Worm (Caenorhabditis elegans) whole organism, young adult: ENCODE data around the gene aak-1.

Experiments
- B0019.2 ChIP-seq: fragments of 200-800 bp; sonication (Bioruptor generic); conservative IDR thresholded peaks from 2 replicates; pipeline ENCODE4 v1.3.6; 2022; ENCODE audit warnings: missing genetic modification reagents, missing genetic modification characterization, missing compliant biosample characterization
- D2030.7 ChIP-seq: fragments of 200-800 bp; sonication (Bioruptor generic); IDR thresholded peaks from 2 replicates; pipeline ENCODE4 v1.3.6; 2022; ENCODE audit warnings: missing genetic modification reagents, missing genetic modification characterization, missing compliant biosample characterization
- F33H1.4 ChIP-seq: fragments of 200-800 bp; sonication (Bioruptor generic); IDR thresholded peaks from 2 replicates; pipeline ENCODE4 v1.3.6; 2022; ENCODE audit warnings: missing genetic modification reagents, missing genetic modification characterization, missing compliant biosample characterization
- F57A8.1 ChIP-seq: fragments of 200-800 bp; sonication (Bioruptor generic); optimal IDR thresholded peaks from 2 replicates; lab custom pipeline; 2018; ENCODE audit warnings: mild to moderate bottlenecking, missing genetic modification characterization, moderate library complexity, missing compliant biosample characterization
- F57C9.4 ChIP-seq: sonication (generic microtip); optimal IDR thresholded peaks from 2 replicates; lab custom pipeline; 2017; ENCODE audit warnings: mild to moderate bottlenecking, missing genetic modification characterization, missing compliant biosample characterization
- K11D2.4 ChIP-seq: fragments of 200-800 bp; sonication (Bioruptor generic); IDR thresholded peaks from 2 replicates; pipeline ENCODE4 v1.3.6; 2022; ENCODE audit warnings: missing genetic modification reagents, missing genetic modification characterization, missing compliant biosample characterization
- T26A5.8 ChIP-seq: sonication (generic microtip); optimal IDR thresholded peaks from 2 replicates; lab custom pipeline; 2016; ENCODE audit warnings: missing genetic modification characterization, missing compliant biosample characterization
- Y53F4B.3 ChIP-seq: fragments of 200-800 bp; sonication (Bioruptor generic); IDR thresholded peaks from 2 replicates; pipeline ENCODE4 v1.3.6; 2022; ENCODE audit warnings: missing genetic modification reagents, missing genetic modification characterization, missing compliant biosample characterization
- Y56A3A.18 ChIP-seq: fragments of 200-800 bp; sonication (Bioruptor generic); IDR thresholded peaks from 2 replicates; pipeline ENCODE4 v1.3.6; 2022; ENCODE audit warnings: missing genetic modification reagents, missing genetic modification characterization, missing compliant biosample characterization
- aptf-3 ChIP-seq: fragments of 200-800 bp; sonication (Bioruptor generic); IDR thresholded peaks from 2 replicates; pipeline ENCODE4 v1.3.6; 2022; ENCODE audit warnings: missing genetic modification characterization, missing compliant biosample characterization
- attf-3 ChIP-seq: fragments of 200-800 bp; sonication (Bioruptor generic); conservative IDR thresholded peaks from 2 replicates; pipeline ENCODE4 v1.3.6; 2022; ENCODE audit warnings: missing genetic modification reagents, missing genetic modification characterization, missing compliant biosample characterization
- attf-6 ChIP-seq: fragments of 200-800 bp; sonication (Bioruptor generic); IDR thresholded peaks from 2 replicates; pipeline ENCODE4 v1.3.6; 2022; ENCODE audit warnings: missing genetic modification reagents, missing genetic modification characterization, missing compliant biosample characterization
- bed-1 ChIP-seq: fragments of 200-800 bp; sonication (Bioruptor generic); IDR thresholded peaks from 2 replicates; pipeline ENCODE4 v1.3.6; 2022; ENCODE audit warnings: missing genetic modification reagents, missing genetic modification characterization, missing compliant biosample characterization
- bed-2 ChIP-seq: fragments of 200-800 bp; sonication (Bioruptor generic); IDR thresholded peaks from 2 replicates; pipeline ENCODE4 v1.3.6; 2022; ENCODE audit warnings: missing genetic modification reagents, missing genetic modification characterization, missing compliant biosample characterization
- ceh-40 ChIP-seq: fragments of 200-800 bp; sonication (Bioruptor generic); IDR thresholded peaks from 2 replicates; pipeline ENCODE4 v1.3.6; 2022; ENCODE audit warnings: missing genetic modification characterization, missing compliant biosample characterization
- ceh-58 ChIP-seq: fragments of 200-800 bp; sonication (Bioruptor generic); IDR thresholded peaks from 2 replicates; pipeline ENCODE4 v1.3.6; 2022; ENCODE audit warnings: missing genetic modification characterization, missing compliant biosample characterization
- ceh-79 ChIP-seq: sonication (generic microtip); optimal IDR thresholded peaks from 2 replicates; lab custom pipeline; 2017; ENCODE audit warnings: mild to moderate bottlenecking, missing genetic modification characterization, missing compliant biosample characterization
- efl-1 ChIP-seq: fragments of 150-350 bp; optimal IDR thresholded peaks from 2 replicates; lab custom pipeline; 2014; ENCODE audit warnings: missing biosample characterization, missing genetic modification reagents, missing genetic modification characterization
- egl-44 ChIP-seq: fragments of 200-800 bp; sonication (Bioruptor generic); IDR thresholded peaks from 2 replicates; pipeline ENCODE4 v1.3.6; 2022; ENCODE audit warnings: missing genetic modification reagents, missing genetic modification characterization, missing compliant biosample characterization
- ets-4 ChIP-seq: fragments of 200-800 bp; sonication (Bioruptor generic); optimal IDR thresholded peaks from 2 replicates; lab custom pipeline; 2018; ENCODE audit warnings: mild to moderate bottlenecking, missing genetic modification characterization, missing compliant biosample characterization
- fkh-3 ChIP-seq: sonication (generic microtip); optimal IDR thresholded peaks from 2 replicates; lab custom pipeline; 2016; ENCODE audit warnings: mild to moderate bottlenecking, missing genetic modification characterization, missing compliant biosample characterization
- him-1 ChIP-seq: sonication (generic microtip); optimal IDR thresholded peaks from 2 replicates; lab custom pipeline; 2016; ENCODE audit warnings: missing genotype, missing genetic modification reagents, missing genetic modification characterization, missing compliant biosample characterization
- hlh-12 ChIP-seq: sonication (generic microtip); optimal IDR thresholded peaks from 2 replicates; lab custom pipeline; 2016; ENCODE audit warnings: missing genetic modification characterization, missing compliant biosample characterization
- hmg-1.2 ChIP-seq: fragments of 200-800 bp; sonication (Bioruptor generic); IDR thresholded peaks from 2 replicates; pipeline ENCODE4 v1.3.6; 2022; ENCODE audit warnings: missing genetic modification reagents, missing genetic modification characterization, missing compliant biosample characterization
- let-526 ChIP-seq: fragments of 200-800 bp; sonication (Bioruptor generic); IDR thresholded peaks from 2 replicates; pipeline ENCODE4 v1.3.6; 2022; ENCODE audit warnings: missing genetic modification reagents, missing genetic modification characterization, missing compliant biosample characterization
- let-607 ChIP-seq, 2 experiments: fragments of 200-800 bp in 1 of 2; sonication (Bioruptor generic) in 1 of 2; sonication (generic microtip) in 1 of 2; optimal IDR thresholded peaks; 2 replicates each; lab custom pipeline; 2016 to 2018; ENCODE audit warnings: mild to moderate bottlenecking in 2 of 2, missing compliant biosample characterization in 2 of 2, missing genetic modification characterization in 2 of 2, moderate library complexity in 2 of 2, missing genotype in 1 of 2
- madf-3 ChIP-seq: fragments of 200-800 bp; sonication (Bioruptor generic); IDR thresholded peaks from 2 replicates; pipeline ENCODE4 v1.3.6; 2022; ENCODE audit warnings: missing genetic modification reagents, missing genetic modification characterization, missing compliant biosample characterization
- madf-8 ChIP-seq: fragments of 200-800 bp; sonication (Bioruptor generic); conservative IDR thresholded peaks from 2 replicates; pipeline ENCODE4 v1.3.6; 2022; ENCODE audit warnings: missing genetic modification reagents, missing genetic modification characterization, missing compliant biosample characterization
- mcd-1 ChIP-seq: fragments of 200-800 bp; sonication (Bioruptor generic); IDR thresholded peaks from 2 replicates; pipeline ENCODE4 v1.3.6; 2022; ENCODE audit warnings: missing genetic modification reagents, missing genetic modification characterization, missing compliant biosample characterization
- mxl-1 ChIP-seq: sonication (generic microtip); optimal IDR thresholded peaks from 2 replicates; lab custom pipeline; 2016; ENCODE audit warnings: missing genetic modification characterization, missing compliant biosample characterization
- nhr-179 ChIP-seq: sonication (generic microtip); optimal IDR thresholded peaks from 2 replicates; lab custom pipeline; 2016; ENCODE audit warnings: mild to moderate bottlenecking, missing genetic modification characterization, missing compliant biosample characterization
- nhr-80 ChIP-seq: sonication (generic microtip); optimal IDR thresholded peaks from 2 replicates; lab custom pipeline; 2016; ENCODE audit warnings: missing genetic modification characterization, missing compliant biosample characterization
- nhr-90 ChIP-seq: sonication (generic microtip); optimal IDR thresholded peaks from 2 replicates; lab custom pipeline; 2016; ENCODE audit warnings: missing genotype, mild to moderate bottlenecking, missing genetic modification characterization, missing compliant biosample characterization
- pbrm-1 ChIP-seq: fragments of 200-800 bp; sonication (Bioruptor generic); IDR thresholded peaks from 2 replicates; pipeline ENCODE4 v1.3.6; 2022; ENCODE audit warnings: missing genetic modification reagents, missing genetic modification characterization, missing compliant biosample characterization
- rec-8 ChIP-seq, 2 experiments: sonication (generic microtip); optimal IDR thresholded peaks; 2 replicates each; lab custom pipeline; 2016; ENCODE audit warnings: mild to moderate bottlenecking in 2 of 2, missing genetic modification characterization in 2 of 2, missing genetic modification reagents in 2 of 2, missing genotype in 2 of 2, missing biosample characterization in 1 of 2, missing compliant biosample characterization in 1 of 2, moderate library complexity in 1 of 2
- repo-1 ChIP-seq: sonication (generic microtip); optimal IDR thresholded peaks from 2 replicates; lab custom pipeline; 2017; ENCODE audit warnings: mild to moderate bottlenecking, missing genetic modification characterization, missing compliant biosample characterization
- sdz-38 ChIP-seq: sonication (generic microtip); optimal IDR thresholded peaks from 2 replicates; lab custom pipeline; 2016; ENCODE audit warnings: missing genotype, missing genetic modification characterization, missing compliant biosample characterization
- snpc-1.1 ChIP-seq: sonication (generic microtip); optimal IDR thresholded peaks from 2 replicates; lab custom pipeline; 2017; ENCODE audit warnings: missing genetic modification characterization, mild to moderate bottlenecking, missing compliant biosample characterization, antibody characterized with exemption, moderate library complexity, missing genotype, missing genetic modification reagents; ENCODE audit not compliant: insufficient read depth
- snpc-1.3 ChIP-seq: sonication (generic microtip); optimal IDR thresholded peaks from 2 replicates; lab custom pipeline; 2017; ENCODE audit warnings: missing genetic modification characterization, mild to moderate bottlenecking, missing compliant biosample characterization, antibody characterized with exemption, moderate library complexity, missing genotype, missing genetic modification reagents; ENCODE audit not compliant: insufficient read depth
- snpc-4 ChIP-seq, 5 experiments: fragments of 150-350 bp in 1 of 5; sonication (generic microtip) in 4 of 5; optimal IDR thresholded peaks; 2 replicates each; lab custom pipeline; 2014 to 2018; ENCODE audit warnings: missing genetic modification characterization in 5 of 5, missing biosample characterization in 3 of 5, antibody characterized with exemption in 2 of 5, mild to moderate bottlenecking in 2 of 5, missing compliant biosample characterization in 2 of 5, missing genotype in 2 of 5, moderate library complexity in 2 of 5, missing genetic modification reagents in 1 of 5
- somi-1 ChIP-seq: fragments of 200-800 bp; sonication (Bioruptor generic); optimal IDR thresholded peaks from 2 replicates; lab custom pipeline; 2018; ENCODE audit warnings: mild to moderate bottlenecking, missing genetic modification characterization, missing compliant biosample characterization
- sptf-2 ChIP-seq: fragments of 200-800 bp; sonication (Bioruptor generic); optimal IDR thresholded peaks from 2 replicates; lab custom pipeline; 2018; ENCODE audit warnings: mild to moderate bottlenecking, missing genetic modification characterization, missing compliant biosample characterization
- tbx-9 ChIP-seq: sonication (generic microtip); optimal IDR thresholded peaks from 2 replicates; lab custom pipeline; 2016; ENCODE audit warnings: borderline replicate concordance, missing genetic modification characterization, inconsistent platforms, missing compliant biosample characterization
- unc-130 ChIP-seq: sonication (generic microtip); optimal IDR thresholded peaks from 2 replicates; lab custom pipeline; 2016; ENCODE audit warnings: missing genetic modification reagents, missing genetic modification characterization, missing compliant biosample characterization
- unc-62 ChIP-seq: fragments of 150-350 bp; optimal IDR thresholded peaks from 2 replicates; lab custom pipeline; 2014; ENCODE audit warnings: missing biosample characterization, missing genetic modification reagents, missing genetic modification characterization
- ztf-18 ChIP-seq: sonication (generic microtip); optimal IDR thresholded peaks from 2 replicates; lab custom pipeline; 2016; ENCODE audit warnings: missing genotype, mild to moderate bottlenecking, missing genetic modification characterization, missing compliant biosample characterization
- ztf-25 ChIP-seq: fragments of 200-800 bp; sonication (Bioruptor generic); IDR thresholded peaks from 2 replicates; pipeline ENCODE4 v1.3.6; 2022; ENCODE audit warnings: missing genetic modification reagents, missing genetic modification characterization, missing compliant biosample characterization
- ztf-26 ChIP-seq: sonication (generic microtip); optimal IDR thresholded peaks from 2 replicates; lab custom pipeline; 2017; ENCODE audit warnings: missing genetic modification characterization, missing compliant biosample characterization
- ztf-28 ChIP-seq: fragments of 200-800 bp; sonication (Bioruptor generic); IDR thresholded peaks from 2 replicates; pipeline ENCODE4 v1.3.6; 2022; ENCODE audit warnings: missing genetic modification reagents, missing genetic modification characterization, missing compliant biosample characterization
- ztf-6 ChIP-seq: fragments of 200-800 bp; sonication (Bioruptor generic); IDR thresholded peaks from 2 replicates; pipeline ENCODE4 v1.3.6; 2022; ENCODE audit warnings: missing genetic modification reagents, missing genetic modification characterization, missing compliant biosample characterization

aak-1 gene

DNA sequence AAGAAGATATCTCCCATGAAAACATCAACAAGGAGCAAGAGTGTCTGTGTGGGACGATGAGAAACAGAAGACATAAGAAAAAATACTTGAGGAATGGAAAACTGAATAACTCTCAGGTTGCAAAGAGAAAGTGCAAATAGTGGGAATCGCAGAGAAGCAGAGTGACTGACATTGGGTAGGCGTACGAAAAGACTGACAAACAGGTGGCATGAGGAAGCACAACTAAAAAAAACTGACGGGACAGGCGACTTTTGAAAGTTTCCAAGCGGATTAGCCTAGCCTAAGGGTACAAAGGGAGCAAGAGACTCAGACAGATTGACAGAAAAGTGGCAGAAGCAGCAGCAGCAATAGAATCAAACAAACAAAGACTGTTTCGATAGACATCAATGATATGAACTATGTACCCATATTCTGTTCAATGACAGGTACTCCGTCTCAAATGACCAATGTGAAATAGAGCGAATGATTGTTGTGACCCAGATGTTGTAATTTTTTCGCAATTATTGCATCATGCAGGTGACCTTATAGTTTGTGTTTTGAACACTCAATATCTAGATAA lies 26.5 kb downstream of the aak-1 start (continued):
- TF ChIP-seq rec-8 (tag; optimal IDR thresholded peaks at IDR 0.05; lab: Kevin White, UChicago), result no peak
- no peak for TF ChIP-seq hlh-12
- no peak for TF ChIP-seq ztf-18 (tag; lab: Kevin White, UChicago)
- no peak for TF ChIP-seq unc-130
- no peak for TF ChIP-seq him-1 (tag; lab: Kevin White, UChicago)
- no peak for TF ChIP-seq somi-1 (GFP tag; lab: Kevin White, UChicago)
- no peak for TF ChIP-seq mxl-1 (tag; lab: Kevin White, UChicago)
- TF ChIP-seq ztf-26, result no peak
- TF ChIP-seq Y56A3A.18, result no peak
- TF ChIP-seq ets-4 (GFP tag; lab: Kevin White, UChicago), result no peak
- TF ChIP-seq ztf-28 (GFP tag; lab: Robert Waterston, UW), result no peak
- no peak for TF ChIP-seq F57C9.4 (tag; lab: Kevin White, UChicago)
- TF ChIP-seq snpc-1.1, result no peak
- no peak for TF ChIP-seq T26A5.8 (tag; lab: Kevin White, UChicago)
- no peak for TF ChIP-seq ztf-25
- no peak for TF ChIP-seq let-526
- peak; percentile 66 for TF ChIP-seq nhr-80 (tag; lab: Kevin White, UChicago)
- TF ChIP-seq egl-44 (GFP tag; lab: Robert Waterston, UW), result no peak
- no peak for TF ChIP-seq repo-1
- TF ChIP-seq F57A8.1 (GFP tag; lab: Kevin White, UChicago), result no peak
- TF ChIP-seq attf-3, result no peak
- no peak for TF ChIP-seq fkh-3 (tag; lab: Kevin White, UChicago)
- no peak for TF ChIP-seq ceh-79 (tag; lab: Kevin White, UChicago)
- no peak for TF ChIP-seq sdz-38
- 0 out of 2 replicates have a peak, but pooled peaks have one; percentile 58 for TF ChIP-seq K11D2.4 (GFP tag; lab: Robert Waterston, UW)
- TF ChIP-seq B0019.2 (GFP tag; lab: Robert Waterston, UW), result no peak
- no peak for TF ChIP-seq snpc-4 (GFP tag; optimal IDR thresholded peaks at IDR 0.05; lab: Kevin White, UChicago)
- peak in 1 of 4 experiments; percentile 1 for TF ChIP-seq snpc-4 (tag; optimal IDR thresholded peaks at IDR 0.05; lab: Kevin White, UChicago)
- TF ChIP-seq bed-2, result no peak
- no peak for TF ChIP-seq D2030.7 (GFP tag; lab: Robert Waterston, UW)
- no peak for TF ChIP-seq nhr-179 (tag; lab: Kevin White, UChicago)
- TF ChIP-seq tbx-9 (tag; lab: Kevin White, UChicago), result no peak
- TF ChIP-seq bed-1 (GFP tag; lab: Robert Waterston, UW), result no peak
- TF ChIP-seq aptf-3 (GFP tag; lab: Robert Waterston, UW), result no peak
- no peak for TF ChIP-seq sptf-2
- TF ChIP-seq nhr-90 (tag; lab: Kevin White, UChicago), result no peak
- TF ChIP-seq madf-8, result no peak
- peak; percentile 45 for TF ChIP-seq hmg-1.2 (GFP tag; lab: Robert Waterston, UW)
- no peak for TF ChIP-seq pbrm-1

DNA sequence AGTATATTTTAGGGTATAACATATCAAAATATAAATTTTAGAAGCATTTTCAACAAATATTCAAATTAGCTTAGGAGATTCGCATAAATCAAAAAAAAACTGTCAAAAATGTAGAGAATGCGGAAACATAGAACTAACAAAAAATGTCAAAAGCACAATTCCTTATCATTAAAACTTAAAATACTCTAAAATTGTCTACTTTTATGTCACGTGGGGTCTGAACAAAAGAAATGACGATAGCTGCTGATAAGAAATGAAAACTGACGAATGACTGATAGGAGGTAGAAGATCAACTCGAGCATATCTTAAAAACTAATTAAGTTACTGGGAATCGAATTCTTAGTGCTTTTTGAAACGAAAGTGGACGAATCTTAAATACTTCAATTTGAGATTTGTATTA lies 27.2 kb downstream of the aak-1 start:
- TF ChIP-seq efl-1 (GFP tag; lab: Kevin White, UChicago) (no peak), somi-1 (GFP tag; lab: Kevin White, UChicago) (no peak), attf-6 (GFP tag; lab: Robert Waterston, UW) (no peak), mcd-1 (no peak), nhr-80 (tag; lab: Kevin White, UChicago) (peak; percentile 35), snpc-1.3 (tag; lab: Kevin White, UChicago) (peak; percentile 1), Y53F4B.3 (GFP tag; lab: Robert Waterston, UW) (no peak), ceh-58 (GFP tag; lab: Robert Waterston, UW) (no peak), F33H1.4 (GFP tag; lab: Robert Waterston, UW) (no peak), madf-3 (GFP tag; lab: Robert Waterston, UW) (no peak), let-526 (no peak), unc-62 (GFP tag; lab: Kevin White, UChicago) (peak; percentile 55), ceh-40 (GFP tag; lab: Robert Waterston, UW) (no peak), let-607 (tag; optimal IDR thresholded peaks at IDR 0.05; lab: Kevin White, UChicago) (peak in 1 of 2 experiments; percentile 42), ztf-6 (GFP tag; lab: Robert Waterston, UW) (no peak)
